Fruit fly (Drosophila melanogaster) whole organism, pupa: ENCODE data around the gene CG13875.

Experiments
- CG12605 ChIP-seq: fragments of 200-800 bp; sonication (Bioruptor generic); IDR thresholded peaks from 2 replicates; pipeline ENCODE4 v1.3.6; 2022; ENCODE audit warnings: missing biosample characterization, missing genetic modification characterization
- CG13204 ChIP-seq: fragments of 200-800 bp; sonication (Bioruptor generic); optimal IDR thresholded peaks from 2 replicates; lab custom pipeline; 2018; ENCODE audit warnings: missing biosample characterization, mild to moderate bottlenecking, missing genetic modification characterization, moderate library complexity
- CG34367 ChIP-seq: fragments of 200-800 bp; sonication (Bioruptor generic); optimal IDR thresholded peaks from 2 replicates; lab custom pipeline; 2018; ENCODE audit warnings: missing biosample characterization, mild to moderate bottlenecking, missing genetic modification characterization
- CG4496 ChIP-seq: fragments of 200-800 bp; sonication (Bioruptor generic); IDR thresholded peaks from 3 replicates; pipeline ENCODE4 v1.3.6; 2022; ENCODE audit warnings: missing biosample characterization, missing genetic modification characterization
- Pif1A ChIP-seq: fragments of 200-800 bp; sonication (Bioruptor generic); optimal IDR thresholded peaks from 3 replicates; lab custom pipeline; 2016; ENCODE audit warnings: missing biosample characterization, missing genetic modification characterization
- Snoo ChIP-seq: fragments of 200-800 bp; sonication (Bioruptor generic); optimal IDR thresholded peaks from 3 replicates; lab custom pipeline; 2017; ENCODE audit warnings: missing biosample characterization, mild to moderate bottlenecking, missing genetic modification characterization, inconsistent platforms
- fd96Ca ChIP-seq: fragments of 200-800 bp; sonication (Bioruptor generic); IDR thresholded peaks from 3 replicates; pipeline ENCODE4 v1.3.6; 2022; ENCODE audit warnings: missing biosample characterization, missing genetic modification characterization

- no peak for TF ChIP-seq CG4496 (GFP tag; lab: Robert Waterston, UW)
- no peak for TF ChIP-seq CG12605 (GFP tag; lab: Robert Waterston, UW)
- TF ChIP-seq Pif1A (GFP tag; lab: Kevin White, UChicago): no peak
- TF ChIP-seq CG34367 (tag; lab: Kevin White, UChicago): no peak
- no peak for TF ChIP-seq CG13204 (GFP tag; lab: Kevin White, UChicago)
- no peak for TF ChIP-seq Snoo
- no peak for TF ChIP-seq fd96Ca (GFP tag; lab: Robert Waterston, UW)
Observed at dm6 chr3L:153670-154069, 26.1 kb upstream of the CG13875 start.
